Fruit fly (Drosophila melanogaster) whole organism, wandering third instar larva: ENCODE results near the gene Atac3.

Experiments used
- Dfd ChIP-seq: fragments of >200 bp; optimal IDR thresholded peaks from 2 replicates; lab custom pipeline; 2017; ENCODE audit warnings: missing biosample characterization, missing genetic modification characterization
- GATAd ChIP-seq: sonication (Bioruptor generic); optimal IDR thresholded peaks from 2 replicates; lab custom pipeline; 2016; ENCODE audit warnings: missing biosample characterization, missing genetic modification characterization
- HLH106 ChIP-seq: fragments of 200-800 bp; optimal IDR thresholded peaks from 3 replicates; lab custom pipeline; 2019; ENCODE audit warnings: missing biosample characterization, mild to moderate bottlenecking, missing genetic modification characterization, moderate library complexity
- Rel ChIP-seq, 2 experiments: fragments of 200-800 bp; sonication (Bioruptor generic) in 1 of 2; optimal IDR thresholded peaks; 2 replicates in 1 of 2; 3 replicates in 1 of 2; lab custom pipeline; 2016 to 2019; ENCODE audit warnings: mild to moderate bottlenecking in 2 of 2, missing biosample characterization in 2 of 2, missing genetic modification characterization in 2 of 2, moderate library complexity in 1 of 2
- br ChIP-seq: fragments of 200-800 bp; sonication (Bioruptor generic); optimal IDR thresholded peaks from 2 replicates; lab custom pipeline; 2016; ENCODE audit warnings: missing biosample characterization, missing genetic modification characterization
- ey ChIP-seq: fragments of 200-800 bp; sonication (Bioruptor generic); optimal IDR thresholded peaks from 2 replicates; lab custom pipeline; 2016; ENCODE audit warnings: missing biosample characterization, missing genetic modification characterization
- foxo ChIP-seq, 2 experiments: fragments of 200-800 bp; sonication (Bioruptor generic); optimal IDR thresholded peaks; 2 replicates in 1 of 2; 3 replicates in 1 of 2; lab custom pipeline; 2016 to 2017; ENCODE audit warnings: missing biosample characterization in 2 of 2, missing genetic modification characterization in 2 of 2
- jim ChIP-seq: fragments of 175-275, 200-325 bp; sonication (Bioruptor generic); optimal IDR thresholded peaks from 2 replicates; lab custom pipeline; 2016; ENCODE audit warnings: missing biosample characterization, mild to moderate bottlenecking, missing genetic modification characterization
- psq ChIP-seq: fragments of 200-800 bp; sonication (Bioruptor generic); optimal IDR thresholded peaks from 3 replicates; lab custom pipeline; 2017; ENCODE audit warnings: missing biosample characterization, mild to moderate bottlenecking, missing genetic modification characterization, moderate library complexity
- sage ChIP-seq: fragments of 200-800 bp; sonication (Bioruptor generic); optimal IDR thresholded peaks from 2 replicates; lab custom pipeline; 2016; ENCODE audit warnings: missing biosample characterization, mild to moderate bottlenecking, missing genetic modification characterization
- woc ChIP-seq: sonication (Bioruptor generic); optimal IDR thresholded peaks from 2 replicates; lab custom pipeline; 2016; ENCODE audit warnings: missing biosample characterization, mild to moderate bottlenecking, missing genetic modification characterization

- TF ChIP-seq br (GFP tag; lab: Kevin White, UChicago) (no peak), woc (GFP tag; lab: Kevin White, UChicago) (no peak), foxo (GFP tag; optimal IDR thresholded peaks at IDR 0.05; lab: Kevin White, UChicago) (no peak), jim (GFP tag; lab: Kevin White, UChicago) (no peak), GATAd (no peak), sage (GFP tag; lab: Kevin White, UChicago) (no peak), psq (GFP tag; lab: Kevin White, UChicago) (no peak), Dfd (GFP tag; lab: Kevin White, UChicago) (no peak), HLH106 (tag; lab: Kevin White, UChicago) (no peak), ey (GFP tag; lab: Kevin White, UChicago) (no peak), Rel (GFP tag; optimal IDR thresholded peaks at IDR 0.05; lab: Kevin White, UChicago) (no peak), Rel (tag; optimal IDR thresholded peaks at IDR 0.05; lab: Kevin White, UChicago) (no peak)
These were observed 20.6 kb upstream of the Atac3 start for dm6 chr3L:348406-348743.
